Fruit fly (Drosophila melanogaster): ENCODE measurements around the gene CG6765.
A peak's percentile ranks its signal among the peaks of the same experiment; 100 is the strongest.

The CG6765 gene

DNA sequence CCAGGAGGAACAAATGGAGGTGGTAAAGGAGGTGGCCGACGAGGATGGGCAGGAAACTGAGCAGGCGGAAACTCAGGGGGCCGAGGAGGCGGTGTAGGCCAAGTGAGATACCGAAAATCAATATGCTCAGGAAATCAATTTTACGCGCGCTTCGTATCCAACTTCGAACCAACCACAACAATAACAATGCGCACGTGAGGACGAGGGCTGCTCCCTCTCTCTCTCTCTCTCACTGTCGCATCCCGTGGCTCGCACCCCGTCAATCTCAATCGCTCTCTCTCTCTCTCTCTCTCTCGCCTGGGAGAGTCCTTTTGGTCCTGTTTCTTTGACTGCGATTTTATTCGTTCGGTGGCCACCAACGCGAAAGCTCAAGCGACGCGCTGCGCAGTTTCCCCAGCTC is at the start of gene CG6765:
Gene CG6765, plus strand, starts transcription at position 340 of the 400 bp plus-strand sequence.
- no peak for TF ChIP-seq CG17801 (GFP tag; optimal IDR thresholded peaks at IDR 0.05; ENCODE audit: partially characterized antibody)

DNA sequence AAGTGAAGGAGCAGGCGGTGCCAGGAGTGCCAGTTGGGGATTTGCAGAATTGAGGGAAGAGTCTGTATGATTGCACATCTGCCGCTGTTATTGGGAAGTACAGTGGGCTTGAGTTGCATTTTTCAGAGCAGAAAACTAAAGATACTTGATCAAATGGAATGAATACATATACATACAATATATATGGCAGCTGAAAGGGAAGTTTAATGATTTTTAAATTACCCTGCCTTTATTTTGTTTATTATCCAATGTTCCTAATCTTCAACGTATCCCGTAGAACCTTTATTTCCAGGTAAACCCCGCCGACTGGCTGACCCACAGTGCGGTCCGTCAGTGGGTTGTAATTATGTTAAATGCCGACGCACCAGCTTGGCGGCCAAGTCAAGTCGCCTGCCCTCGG is 31.6 kb upstream of the CG6765 start:
- no peak for TF ChIP-seq CG17801 (GFP tag; optimal IDR thresholded peaks at IDR 0.05; ENCODE audit: partially characterized antibody)

DNA sequence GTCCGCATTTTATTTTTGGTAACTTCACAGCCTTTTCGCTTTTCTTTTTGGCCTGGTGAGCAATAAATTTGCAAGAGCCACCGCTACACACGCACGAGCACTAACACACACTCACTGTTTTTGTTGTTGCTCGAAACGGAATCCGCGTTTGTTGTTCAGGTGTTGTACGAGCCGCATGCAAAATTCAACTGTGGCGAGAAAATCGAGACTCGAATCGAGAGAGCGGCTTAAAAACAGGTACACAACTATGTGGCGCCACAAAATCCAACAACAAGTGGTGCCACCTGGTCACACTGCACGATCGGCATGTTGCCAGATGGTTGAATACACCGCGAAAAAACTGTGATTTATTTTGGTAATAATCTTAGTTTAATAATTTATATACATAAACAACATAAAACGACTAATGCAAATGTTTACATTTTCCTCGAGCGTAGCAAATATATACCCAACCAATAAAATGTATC is 5.6 kb upstream of the CG6765 start, which contains the start of gene CG43163:
Gene CG43163, minus strand, starts transcription at position 172 of the 467 bp plus-strand sequence.
- TF ChIP-seq CG17801 (GFP tag; optimal IDR thresholded peaks at IDR 0.05; ENCODE audit: partially characterized antibody), result peak; percentile 26

DNA sequence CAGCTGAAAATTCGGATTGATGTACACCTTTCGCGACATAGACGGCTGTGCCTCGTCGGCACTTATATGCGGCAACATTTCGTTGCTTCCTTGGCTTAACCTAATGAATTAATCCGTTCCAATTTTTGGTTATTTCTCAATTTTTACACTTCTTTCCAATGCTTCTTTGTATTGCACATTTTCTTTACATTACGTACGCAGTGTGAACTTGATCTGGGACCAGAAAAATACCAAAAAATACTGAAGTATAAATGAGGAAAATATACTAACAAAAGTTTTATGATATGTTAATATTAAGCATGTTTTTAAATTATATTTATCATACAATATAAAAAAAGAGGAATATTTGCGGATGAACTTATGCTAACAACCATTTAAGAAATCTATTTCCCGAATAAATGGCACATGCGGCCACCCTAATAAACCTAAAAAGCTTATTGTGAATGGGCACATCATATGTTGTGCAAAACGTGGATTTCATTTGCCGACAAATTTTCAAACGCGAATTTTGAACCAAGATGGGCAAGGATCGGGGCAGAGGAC is 2.9 kb upstream of the CG6765 start, which contains the start of the genes ZC3H3 and Pus7:
Gene ZC3H3, minus strand, starts transcription at position 197 of the 543 bp plus-strand sequence.
Gene Pus7, plus strand, starts transcription at position 437 of the 543 bp plus-strand sequence.
- no peak for TF ChIP-seq CG17801 (GFP tag; optimal IDR thresholded peaks at IDR 0.05; ENCODE audit: partially characterized antibody)

DNA sequence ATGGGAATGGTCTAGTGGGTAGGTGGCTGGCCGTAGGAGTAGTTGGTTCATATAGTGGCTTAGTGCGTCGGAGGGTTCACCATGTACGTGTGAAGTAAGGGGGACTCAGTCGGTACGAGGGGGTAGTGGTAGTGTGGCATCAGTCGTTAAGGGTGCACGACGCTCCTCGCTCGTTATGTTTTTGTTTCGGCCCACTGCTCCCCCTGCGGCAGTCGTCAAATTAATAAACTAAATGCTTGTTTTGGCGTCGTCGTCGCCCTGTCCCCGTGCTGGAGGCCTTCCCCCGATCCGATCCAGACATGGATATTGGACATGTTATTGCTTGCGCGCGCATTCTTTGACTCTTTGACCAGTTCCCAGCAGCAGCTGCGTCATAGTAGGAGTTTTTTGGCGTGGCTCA is 691 bp downstream of the CG6765 start:
- no peak for TF ChIP-seq CG17801 (GFP tag; optimal IDR thresholded peaks at IDR 0.05; ENCODE audit: partially characterized antibody)

DNA sequence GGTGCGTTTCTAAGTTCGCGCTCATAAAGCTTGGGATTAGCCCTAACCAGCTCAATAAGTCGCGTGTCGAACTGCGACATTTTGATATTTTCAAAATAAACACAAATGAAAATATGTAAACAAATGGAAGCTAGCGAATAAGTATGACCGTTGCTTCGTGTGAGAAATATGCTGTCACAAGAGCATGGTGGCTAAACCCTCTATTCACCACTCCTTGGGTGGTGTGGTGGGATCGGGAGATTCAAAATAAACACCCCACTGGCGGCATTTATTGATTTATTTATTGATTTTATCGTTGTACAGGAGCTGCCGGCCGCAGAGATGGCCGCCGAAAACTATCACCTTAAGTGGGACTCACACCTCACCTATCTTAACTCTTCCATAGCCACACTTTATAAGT is 2.2 kb downstream of the CG6765 start, which contains the start of gene CG6683:
Gene CG6683, minus strand, starts transcription at position 154 of the 400 bp plus-strand sequence.
- TF ChIP-seq CG17801 (GFP tag; optimal IDR thresholded peaks at IDR 0.05; ENCODE audit: partially characterized antibody), result no peak

DNA sequence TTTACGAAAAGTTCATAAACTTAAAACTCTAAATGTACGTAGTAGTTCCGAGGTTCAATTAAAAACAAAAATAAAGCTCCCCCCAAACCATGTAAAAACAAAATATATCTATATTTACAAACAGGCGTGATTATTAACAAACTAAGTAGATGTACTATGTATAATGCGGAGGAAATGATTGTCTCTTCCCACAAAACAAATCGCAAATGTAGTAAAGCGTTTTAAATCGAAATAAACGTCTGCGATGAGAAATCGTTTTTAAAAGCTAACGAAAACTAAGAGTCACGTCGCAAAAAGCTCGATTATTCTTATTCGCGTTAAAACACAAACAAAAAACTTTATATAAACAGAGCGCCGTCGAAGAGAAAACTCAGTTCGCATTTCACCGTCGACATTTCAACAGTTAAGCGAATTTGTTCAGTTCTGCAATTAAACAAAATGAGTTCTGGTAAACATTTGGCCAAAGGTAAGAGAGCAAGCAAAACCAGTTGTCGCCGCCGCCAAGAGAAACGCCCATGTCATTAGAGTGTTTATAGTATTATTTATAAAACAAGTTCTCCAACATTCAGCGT is 6.0 kb downstream of the CG6765 start, which contains the start of gene GstO3:
Gene GstO3, plus strand, starts transcription at position 370 of the 572 bp plus-strand sequence.
- peak; percentile 51 for TF ChIP-seq CG17801 (GFP tag; optimal IDR thresholded peaks at IDR 0.05; ENCODE audit: partially characterized antibody)

DNA sequence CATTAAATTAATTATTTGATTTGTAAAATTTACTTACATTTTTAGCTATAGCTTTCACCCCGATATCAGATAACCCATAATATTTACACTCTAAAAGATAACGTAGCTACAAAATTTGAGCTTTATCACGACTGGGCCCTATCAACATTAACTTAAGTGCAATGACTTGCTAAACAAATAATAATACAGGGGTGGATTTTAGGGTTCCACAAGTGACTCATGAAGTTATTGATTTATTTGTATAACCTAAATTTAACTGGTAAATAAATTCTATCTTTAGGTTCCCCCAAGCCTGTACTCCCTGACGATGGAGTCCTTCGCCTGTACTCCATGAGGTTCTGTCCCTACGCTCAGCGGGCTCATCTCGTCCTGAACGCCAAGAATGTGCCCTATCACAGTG is 6.7 kb downstream of the CG6765 start:
- no peak for TF ChIP-seq CG17801 (GFP tag; optimal IDR thresholded peaks at IDR 0.05; ENCODE audit: partially characterized antibody)

DNA sequence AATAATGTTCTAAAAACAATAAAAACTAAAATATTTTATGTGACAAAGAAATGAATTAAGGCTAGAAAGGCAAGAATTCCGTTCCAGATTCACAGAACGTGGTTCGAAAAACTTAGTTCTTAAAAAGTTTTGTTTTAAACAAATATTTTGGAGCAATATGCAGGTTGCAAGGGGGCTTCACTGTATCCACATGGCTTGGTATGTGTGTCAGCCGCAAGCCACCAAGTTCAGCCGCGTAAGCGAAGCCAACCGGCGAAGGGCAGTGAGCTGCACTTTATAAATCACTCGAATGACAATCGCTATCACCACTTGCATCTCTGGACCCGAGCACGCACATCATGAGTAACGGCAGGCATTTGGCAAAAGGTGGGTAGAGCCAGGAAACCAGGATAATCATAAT is 7.7 kb downstream of the CG6765 start, which contains the start of gene se:
Gene se, plus strand, starts transcription at position 301 of the 400 bp plus-strand sequence.
- TF ChIP-seq CG17801 (GFP tag; optimal IDR thresholded peaks at IDR 0.05; ENCODE audit: partially characterized antibody), result no peak

DNA sequence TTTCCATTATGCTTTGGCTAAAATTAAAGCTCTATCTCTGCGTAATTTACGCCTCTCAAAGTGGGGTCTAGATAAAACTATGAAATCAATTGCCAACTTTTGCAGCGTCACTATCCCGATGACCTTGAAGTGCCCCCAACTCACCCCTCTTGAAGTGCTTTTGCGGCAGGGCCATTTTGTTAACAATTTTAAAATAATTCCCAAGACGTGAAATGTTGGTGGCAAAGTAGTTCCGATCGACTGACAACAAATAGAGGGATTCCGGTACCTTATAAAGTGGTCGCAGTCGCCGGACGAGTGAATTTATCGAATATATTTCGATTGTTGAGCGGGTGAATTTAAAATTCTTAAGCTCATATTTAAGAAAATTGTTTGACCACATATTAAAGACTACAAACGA is 10.7 kb downstream of the CG6765 start, which contains the start of gene GstO2:
Gene GstO2, minus strand, starts transcription at position 245 of the 400 bp plus-strand sequence.
- peak; percentile 51 for TF ChIP-seq CG17801 (GFP tag; optimal IDR thresholded peaks at IDR 0.05; ENCODE audit: partially characterized antibody)

DNA sequence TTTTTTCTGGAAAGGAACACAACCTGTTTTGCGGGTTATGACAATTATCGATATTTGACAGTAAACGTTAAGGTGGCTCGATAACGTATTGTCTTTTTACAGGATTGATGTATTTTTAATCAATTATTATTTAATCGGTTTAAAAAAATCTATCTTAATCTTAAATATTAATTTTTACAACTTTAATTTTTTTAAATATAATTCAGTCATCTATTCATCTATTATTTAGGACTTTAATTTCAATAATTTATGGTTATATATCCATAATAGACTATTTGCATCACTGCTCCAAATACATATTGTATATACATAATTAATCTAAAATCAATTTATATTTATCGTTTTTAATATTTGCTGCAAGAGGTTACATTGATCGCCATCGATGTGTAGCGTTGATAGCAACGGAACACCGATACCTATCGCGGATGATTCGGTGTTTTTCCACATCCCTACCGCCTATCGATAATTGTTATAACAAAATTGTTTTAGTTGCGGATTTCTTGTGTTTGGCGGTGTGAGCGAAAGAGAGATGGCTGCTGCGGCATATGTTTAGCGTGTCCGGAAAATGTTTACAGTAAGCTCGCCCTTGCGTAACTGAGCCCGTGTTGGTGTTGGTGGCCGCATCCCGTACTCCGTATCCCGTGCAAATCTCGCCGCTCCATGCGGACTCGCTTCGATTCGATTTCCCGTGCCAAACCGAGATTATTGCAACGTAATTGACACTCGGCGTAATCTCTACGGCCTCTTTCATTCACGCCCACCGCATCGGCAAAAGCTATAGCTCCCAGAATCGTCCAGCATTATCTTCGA is 12.5 kb downstream of the CG6765 start, which contains the start of the genes GstO1 and foi:
Gene GstO1, minus strand, starts transcription at position 51 of the 810 bp plus-strand sequence.
Gene foi, plus strand, starts transcription at position 429 of the 810 bp plus-strand sequence.
- TF ChIP-seq CG17801 (GFP tag; optimal IDR thresholded peaks at IDR 0.05; ENCODE audit: partially characterized antibody), result peak; percentile 55

DNA sequence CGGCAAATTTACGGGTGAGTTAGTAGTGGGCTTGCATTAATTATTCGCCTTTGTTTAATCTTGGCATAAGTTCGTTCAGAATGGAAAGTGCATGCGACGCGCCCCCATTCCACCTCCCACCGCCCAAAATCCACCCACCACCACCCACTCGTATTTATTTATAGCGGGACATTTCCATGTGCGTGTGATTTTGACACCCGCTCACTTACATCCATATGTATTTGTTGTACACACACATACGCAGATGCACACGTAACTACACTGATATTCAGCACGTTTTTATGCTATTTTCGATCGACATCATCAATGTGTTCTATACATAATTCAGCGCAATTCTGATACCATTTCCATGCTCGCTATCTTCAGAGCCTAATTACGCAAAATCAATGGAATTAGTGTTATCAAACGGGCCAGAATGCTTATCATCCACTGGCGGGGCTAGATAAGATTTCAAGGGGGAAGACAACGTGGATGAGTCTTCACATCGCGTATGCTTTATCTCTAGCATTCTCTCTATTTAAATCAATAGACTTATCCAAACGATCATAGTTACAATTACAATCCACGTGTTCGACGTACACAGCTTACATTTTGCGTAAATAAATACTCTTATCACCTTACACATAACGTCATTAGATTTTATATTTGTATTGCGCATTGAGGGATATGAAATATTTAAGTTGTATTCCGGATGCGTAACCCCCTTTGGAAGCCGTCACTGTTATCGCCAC is 13.3 kb downstream of the CG6765 start:
- no peak for TF ChIP-seq CG17801 (GFP tag; optimal IDR thresholded peaks at IDR 0.05; ENCODE audit: partially characterized antibody)

DNA sequence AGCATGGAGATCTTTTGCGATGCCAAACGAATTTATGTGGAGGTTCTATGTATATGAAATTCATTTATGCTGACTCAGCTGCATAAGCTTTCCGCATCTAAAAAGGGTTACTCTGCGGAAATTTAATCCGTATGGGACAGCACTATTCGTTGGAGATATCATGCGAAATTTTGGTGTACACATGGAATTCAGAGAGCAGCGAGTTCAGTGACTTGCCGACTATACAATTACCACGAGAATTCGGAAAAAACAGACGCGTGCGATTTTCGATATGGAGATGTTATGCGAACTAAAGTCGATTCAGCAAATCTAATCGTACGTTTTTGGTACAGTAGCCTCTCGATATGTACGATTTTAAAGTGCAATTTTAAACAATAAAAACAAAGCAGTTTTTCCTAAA is 15.3 kb downstream of the CG6765 start:
- TF ChIP-seq CG17801 (GFP tag; optimal IDR thresholded peaks at IDR 0.05; ENCODE audit: partially characterized antibody), result no peak

DNA sequence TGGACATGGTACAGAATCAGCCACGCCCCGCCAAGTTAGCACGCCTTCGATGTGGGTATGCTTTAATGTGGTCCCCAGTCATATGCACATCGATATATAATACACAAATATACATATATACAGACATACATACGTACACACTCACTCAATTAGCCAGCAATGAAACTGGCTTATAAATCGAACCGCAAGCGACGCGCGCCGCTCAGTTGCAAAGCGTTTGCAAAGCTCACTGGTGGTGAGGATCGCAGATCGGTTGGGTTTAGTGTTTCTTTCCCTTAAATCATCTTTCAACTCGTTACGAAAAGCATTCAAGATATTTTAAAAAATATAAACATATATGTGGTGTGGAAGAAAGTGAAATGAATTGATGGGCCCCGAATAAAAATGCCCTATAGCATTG is 16.0 kb downstream of the CG6765 start:
- peak; percentile 18 for TF ChIP-seq CG17801 (GFP tag; optimal IDR thresholded peaks at IDR 0.05; ENCODE audit: partially characterized antibody)
